Worm (Caenorhabditis elegans): ENCODE measurements around the gene his-39.
A peak's percentile ranks its signal among the peaks of the same experiment; 100 is the strongest.

The his-39 gene

ce11 chrV:8545531-8546224, 9.4 kb downstream of the his-39 start, which contains the start of the genes slc-17.8 and asns-1:
TSS of gene slc-17.8 (minus strand) at chrV:8545581.
TSS of gene asns-1 (plus strand) at chrV:8546174.
- TF ChIP-seq mbf-1 (tag; optimal IDR thresholded peaks at IDR 0.05) (no peak), unc-62 (GFP tag; optimal IDR thresholded peaks at IDR 0.05) (no peak), zag-1 (tag; optimal IDR thresholded peaks at IDR 0.05) (no peak), mab-5 (tag; optimal IDR thresholded peaks at IDR 0.05) (no peak), skn-1 (tag; optimal IDR thresholded peaks at IDR 0.05) (no peak), blmp-1 (tag; optimal IDR thresholded peaks at IDR 0.05; ENCODE audit: insufficient read depth) (no peak), sem-4 (tag; optimal IDR thresholded peaks at IDR 0.05) (no peak), elt-3 (tag; optimal IDR thresholded peaks at IDR 0.05) (no peak)

- TF ChIP-seq nhr-23 (tag; optimal IDR thresholded peaks at IDR 0.05) (no peak), ceh-82 (tag; optimal IDR thresholded peaks at IDR 0.05) (no peak)
Measured at ce11 chrV:8548989-8549388, 12.7 kb downstream of the his-39 start, which contains the start of gene stdh-4. TSS of gene stdh-4 (plus strand) at chrV:8549289.

- TF ChIP-seq unc-39 (tag; optimal IDR thresholded peaks at IDR 0.05) (no peak), sma-9 (GFP tag; optimal IDR thresholded peaks at IDR 0.05) (peak; percentile 24), sma-9 (tag; optimal IDR thresholded peaks at IDR 0.05) (no peak)
Measured at ce11 chrV:8552460-8552859, 16.1 kb downstream of the his-39 start, which contains the start of gene acr-15. TSS of gene acr-15 (plus strand) at chrV:8552695.

ce11 chrV:8555955-8556354, 19.6 kb downstream of the his-39 start:
- TF ChIP-seq ztf-4 (tag; optimal IDR thresholded peaks at IDR 0.05) (no peak), ceh-16 (tag; optimal IDR thresholded peaks at IDR 0.05) (no peak)

- no peak for TF ChIP-seq ZK546.5 (tag; optimal IDR thresholded peaks at IDR 0.05)
- no peak for TF ChIP-seq dmd-4 (tag; optimal IDR thresholded peaks at IDR 0.05)
- TF ChIP-seq skn-1 (tag; optimal IDR thresholded peaks at IDR 0.05) = no peak
- no peak for TF ChIP-seq nhr-12 (tag; optimal IDR thresholded peaks at IDR 0.05)
- no peak for TF ChIP-seq gmeb-1 (tag; optimal IDR thresholded peaks at IDR 0.05)
- TF ChIP-seq nhr-129 (tag; optimal IDR thresholded peaks at IDR 0.05) = no peak
- TF ChIP-seq lin-39 (tag; optimal IDR thresholded peaks at IDR 0.05) = no peak
- TF ChIP-seq sma-3 (GFP tag; optimal IDR thresholded peaks at IDR 0.05) = no peak
- no peak for TF ChIP-seq aly-2 (tag; optimal IDR thresholded peaks at IDR 0.05)
- TF ChIP-seq ztf-1 (GFP tag; conservative IDR thresholded peaks at IDR 0.05) = no peak
- no peak for TF ChIP-seq ceh-82 (tag; optimal IDR thresholded peaks at IDR 0.05)
- TF ChIP-seq peb-1 (tag; optimal IDR thresholded peaks at IDR 0.05) = no peak
Measured at ce11 chrV:8560916-8561315, 24.6 kb downstream of the his-39 start, which contains the start of gene acr-16. TSS of gene acr-16 (plus strand) at chrV:8561216.

ce11 chrV:8565075-8565474, 28.8 kb downstream of the his-39 start, which contains the start of gene F25G6.8:
TSS of gene F25G6.8 (minus strand) at chrV:8565175.
- TF ChIP-seq nhr-23 (tag; optimal IDR thresholded peaks at IDR 0.05) (no peak), ZK546.5 (tag; optimal IDR thresholded peaks at IDR 0.05) (no peak), ama-1 (optimal IDR thresholded peaks at IDR 0.05) (no peak), sma-9 (GFP tag; optimal IDR thresholded peaks at IDR 0.05) (no peak), sma-9 (tag; optimal IDR thresholded peaks at IDR 0.05) (no peak), unc-55 (GFP tag; optimal IDR thresholded peaks at IDR 0.05) (no peak), unc-39 (tag; optimal IDR thresholded peaks at IDR 0.05) (no peak), mbf-1 (tag; optimal IDR thresholded peaks at IDR 0.05) (no peak), alr-1 (tag; optimal IDR thresholded peaks at IDR 0.05) (no peak), crh-2 (tag; optimal IDR thresholded peaks at IDR 0.05) (no peak), elt-1 (tag; optimal IDR thresholded peaks at IDR 0.05) (no peak), lin-39 (tag; optimal IDR thresholded peaks at IDR 0.05) (no peak), R02D3.7 (tag; optimal IDR thresholded peaks at IDR 0.05) (no peak), mab-5 (tag; optimal IDR thresholded peaks at IDR 0.05) (no peak), Y55F3AM.14 (GFP tag; optimal IDR thresholded peaks at IDR 0.05) (no peak), nhr-6 (tag; optimal IDR thresholded peaks at IDR 0.05) (no peak), sma-3 (GFP tag; optimal IDR thresholded peaks at IDR 0.05) (no peak), fos-1 (tag; optimal IDR thresholded peaks at IDR 0.05) (no peak)

Data from whole organism, L2 larva.